Worm (Caenorhabditis elegans): ENCODE data around the gene twk-43.

DNA sequence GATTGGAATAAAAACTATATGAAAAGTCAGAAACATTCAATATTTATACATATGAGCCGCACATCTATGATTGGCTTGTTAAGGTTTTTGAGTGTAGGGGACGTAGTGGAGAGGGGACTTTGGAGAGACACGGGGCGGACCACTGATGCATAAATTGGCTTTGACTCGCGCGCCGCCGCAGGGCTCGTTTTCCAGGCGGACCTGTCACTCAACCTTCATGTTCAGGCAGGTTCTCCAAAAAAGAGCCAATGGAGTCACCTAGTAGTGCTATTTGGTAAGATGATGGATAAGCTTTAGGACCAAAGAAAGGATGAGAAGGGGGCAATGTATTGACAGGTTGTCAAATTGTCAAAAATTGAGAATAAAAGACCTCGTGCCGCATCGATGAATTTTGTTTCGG, 48.9 kb downstream of the twk-43 start:
- TF ChIP-seq tra-4 (tag; optimal IDR thresholded peaks at IDR 0.05) = no peak
- no peak for TF ChIP-seq ceh-36 (tag; optimal IDR thresholded peaks at IDR 0.05)
- TF ChIP-seq ceh-13 (GFP tag; optimal IDR thresholded peaks at IDR 0.05) = no peak
- no peak for TF ChIP-seq aly-1 (tag; optimal IDR thresholded peaks at IDR 0.05)
- no peak for TF ChIP-seq ets-7 (tag; optimal IDR thresholded peaks at IDR 0.05)
- TF ChIP-seq scrt-1 (GFP tag; IDR thresholded peaks at IDR 0.05) = no peak
- TF ChIP-seq pes-1 (GFP tag; IDR thresholded peaks at IDR 0.05) = no peak
- TF ChIP-seq hnd-1 (tag; optimal IDR thresholded peaks at IDR 0.05) = no peak
- no peak for TF ChIP-seq ama-1 (optimal IDR thresholded peaks at IDR 0.05)
- TF ChIP-seq tbx-11 (GFP tag; IDR thresholded peaks at IDR 0.05) = no peak
